Fruit fly (Drosophila melanogaster): ENCODE data around the gene Hsp26.

Hsp26 gene

dm6 chr3L:9422636-9423419 lies 45.6 kb upstream of the Hsp26 start, which contains the start of gene aay (continued):
- TF ChIP-seq Pdp1 (GFP tag; optimal IDR thresholded peaks at IDR 0.05) (peak; percentile 96 to 98), Xrp1 (GFP tag; IDR thresholded peaks at IDR 0.05) (peak; percentile 99), oc (tag; optimal IDR thresholded peaks at IDR 0.05) (peak; percentile 99), CG10366 (GFP tag; IDR thresholded peaks at IDR 0.05) (peak; percentile 98), Fer3 (tag; optimal IDR thresholded peaks at IDR 0.05) (peak; percentile 99), shn (GFP tag; optimal IDR thresholded peaks at IDR 0.05) (peak; percentile 95), Ptx1 (GFP tag; IDR thresholded peaks at IDR 0.05) (peak; percentile 99), br (optimal IDR thresholded peaks at IDR 0.05) (no peak), CG10462 (GFP tag; optimal IDR thresholded peaks at IDR 0.05) (peak; percentile 97), crol (GFP tag; IDR thresholded peaks at IDR 0.05) (peak; percentile 79), lmd (GFP tag; IDR thresholded peaks at IDR 0.05) (peak; percentile 98), CG3065 (GFP tag; optimal IDR thresholded peaks at IDR 0.05) (peak; percentile 98), bigmax (GFP tag; optimal IDR thresholded peaks at IDR 0.05) (peak; percentile 82), nom (GFP tag; optimal IDR thresholded peaks at IDR 0.05) (peak; percentile 94), CG15479 (GFP tag; optimal IDR thresholded peaks at IDR 0.05) (peak; percentile 71), Sry-δ (GFP tag; optimal IDR thresholded peaks at IDR 0.05) (peak; percentile 66), CG7271 (tag; optimal IDR thresholded peaks at IDR 0.05) (peak; percentile 96), CG17912 (GFP tag; optimal IDR thresholded peaks at IDR 0.05) (peak; percentile 79), CG11456 (GFP tag; IDR thresholded peaks at IDR 0.05) (peak; percentile 98), CG4820 (GFP tag; optimal IDR thresholded peaks at IDR 0.05) (peak; percentile 98), chn (GFP tag; optimal IDR thresholded peaks at IDR 0.05) (peak; percentile 98), grn (GFP tag; optimal IDR thresholded peaks at IDR 0.05) (peak; percentile 100), zen2 (GFP tag; IDR thresholded peaks at IDR 0.05; ENCODE audit: partially characterized antibody) (no peak), tgo (GFP tag; IDR thresholded peaks at IDR 0.05) (peak; percentile 98), CG4854 (GFP tag; optimal IDR thresholded peaks at IDR 0.05) (peak; percentile 99), CG12155 (GFP tag; optimal IDR thresholded peaks at IDR 0.05) (peak; percentile 97), corto (GFP tag; optimal IDR thresholded peaks at IDR 0.05) (peak; percentile 97), so (GFP tag; IDR thresholded peaks at IDR 0.05) (peak; percentile 98), CG16863 (GFP tag; optimal IDR thresholded peaks at IDR 0.05) (peak; percentile 97), dm (GFP tag; optimal IDR thresholded peaks at IDR 0.05) (peak; percentile 96), CG2129 (GFP tag; IDR thresholded peaks at IDR 0.05; ENCODE audit: partially characterized antibody) (no peak), CG5245 (GFP tag; optimal IDR thresholded peaks at IDR 0.05) (peak; percentile 97), CG1602 (GFP tag; optimal IDR thresholded peaks at IDR 0.05) (peak; percentile 98), bowl (GFP tag; IDR thresholded peaks at IDR 0.05) (peak; percentile 96), Oaz (GFP tag; IDR thresholded peaks at IDR 0.05) (peak; percentile 96), CG12219 (GFP tag; optimal IDR thresholded peaks at IDR 0.05) (peak; percentile 98), CG12744 (GFP tag; optimal IDR thresholded peaks at IDR 0.05) (peak; percentile 98), jing (GFP tag; optimal IDR thresholded peaks at IDR 0.05) (peak; percentile 97), Ets65A (GFP tag) (peak; percentile 100), CG2120 (GFP tag; optimal IDR thresholded peaks at IDR 0.05) (peak; percentile 99), al (GFP tag; IDR thresholded peaks at IDR 0.05) (peak; percentile 96), CG13123 (GFP tag; optimal IDR thresholded peaks at IDR 0.05) (peak; percentile 98), Dip2 (GFP tag; IDR thresholded peaks at IDR 0.05) (peak; percentile 42; the same call in 1 of the 2 replicates), CG8478 (optimal IDR thresholded peaks at IDR 0.05) (no peak), CG17361 (GFP tag; IDR thresholded peaks at IDR 0.05) (peak; percentile 99), pum (GFP tag; optimal IDR thresholded peaks at IDR 0.05) (peak; percentile 96), CG7372 (GFP tag; IDR thresholded peaks at IDR 0.05) (peak; percentile 97), toy (GFP tag; IDR thresholded peaks at IDR 0.05) (peak; percentile 92), eyg (GFP tag; optimal IDR thresholded peaks at IDR 0.05) (peak; percentile 98), Fer2 (tag; optimal IDR thresholded peaks at IDR 0.05) (peak; percentile 96), Ravus (GFP tag; IDR thresholded peaks at IDR 0.05) (peak; percentile 96)
